Fruit fly (Drosophila melanogaster) whole organism, wandering third instar larva: ENCODE measurements around the gene lush.

Source experiments
- Hr83 ChIP-seq: fragments of 200-300 bp; sonication (Bioruptor generic); optimal IDR thresholded peaks from 2 replicates; lab custom pipeline; 2016; ENCODE audit warnings: missing biosample characterization, mild to moderate bottlenecking, missing genetic modification characterization, moderate library complexity; ENCODE audit not compliant: poor library complexity, severe bottlenecking
- Mio ChIP-seq: sonication (Bioruptor generic); optimal IDR thresholded peaks from 2 replicates; lab custom pipeline; 2016; ENCODE audit warnings: missing biosample characterization, missing genetic modification characterization
- OdsH ChIP-seq: fragments of 200-800 bp; sonication (Bioruptor generic); optimal IDR thresholded peaks from 2 replicates; lab custom pipeline; 2016; ENCODE audit warnings: missing biosample characterization, mild to moderate bottlenecking, missing genetic modification characterization
- Vsx2 ChIP-seq: fragments of 200-300, 225-300 bp; sonication (Bioruptor generic); optimal IDR thresholded peaks from 2 replicates; lab custom pipeline; 2018; ENCODE audit warnings: missing biosample characterization, missing genetic modification characterization; ENCODE audit not compliant: partially characterized antibody
- ey ChIP-seq: fragments of 200-800 bp; sonication (Bioruptor generic); optimal IDR thresholded peaks from 2 replicates; lab custom pipeline; 2016; ENCODE audit warnings: missing biosample characterization, missing genetic modification characterization
- foxo ChIP-seq, 2 experiments: fragments of 200-800 bp; sonication (Bioruptor generic); optimal IDR thresholded peaks; 2 replicates in 1 of 2; 3 replicates in 1 of 2; lab custom pipeline; 2016 to 2017; ENCODE audit warnings: missing biosample characterization in 2 of 2, missing genetic modification characterization in 2 of 2
- psq ChIP-seq: fragments of 200-800 bp; sonication (Bioruptor generic); optimal IDR thresholded peaks from 3 replicates; lab custom pipeline; 2017; ENCODE audit warnings: missing biosample characterization, mild to moderate bottlenecking, missing genetic modification characterization, moderate library complexity
- sv ChIP-seq: fragments of 200-800 bp; sonication (Bioruptor generic); optimal IDR thresholded peaks from 3 replicates; lab custom pipeline; 2016; ENCODE audit warnings: missing biosample characterization, missing genetic modification characterization

- no peak for TF ChIP-seq foxo (GFP tag; optimal IDR thresholded peaks at IDR 0.05; lab: Kevin White, UChicago)
- TF ChIP-seq OdsH (GFP tag; lab: Kevin White, UChicago), result no peak
- TF ChIP-seq sv (GFP tag; lab: Kevin White, UChicago), result no peak
- no peak for TF ChIP-seq psq
- no peak for TF ChIP-seq Mio (GFP tag; lab: Kevin White, UChicago)
- TF ChIP-seq Hr83, result peak; percentile 12
- TF ChIP-seq ey, result no peak
- TF ChIP-seq Vsx2, result no peak
These were observed 45.7 kb downstream of the lush start for dm6 chr3L:19560005-19560694.
